Fruit fly (Drosophila melanogaster) whole organism, embryonic: ENCODE data around the gene CG11095.

ENCODE experiments used
- B-H1 ChIP-seq: fragments of 200-800 bp; sonication (Bioruptor generic); IDR thresholded peaks from 3 replicates; pipeline ENCODE4 v1.3.6; 2022; ENCODE audit warnings: missing biosample characterization, missing genetic modification characterization
- BEAF-32 ChIP-seq: fragments of 200-800 bp; sonication (Bioruptor generic); optimal IDR thresholded peaks from 3 replicates; lab custom pipeline; 2017; ENCODE audit warnings: missing biosample characterization, missing genetic modification characterization, mild to moderate bottlenecking, moderate library complexity, missing genetic modification reagents
- CG10543 ChIP-seq: fragments of 200-800 bp; sonication (Bioruptor generic); optimal IDR thresholded peaks from 3 replicates; lab custom pipeline; 2017; ENCODE audit warnings: missing biosample characterization, mild to moderate bottlenecking, missing genetic modification characterization, moderate library complexity
- CG10959 ChIP-seq: fragments of 200-800 bp; sonication (Bioruptor generic); IDR thresholded peaks from 2 replicates; pipeline ENCODE4 v1.3.6; 2022; ENCODE audit warnings: missing biosample characterization, missing genetic modification characterization
- CG11085 ChIP-seq: fragments of 200-800 bp; sonication (Bioruptor generic); IDR thresholded peaks from 2 replicates; pipeline ENCODE4 v1.3.6; 2022; ENCODE audit warnings: missing biosample characterization, missing genetic modification characterization
- CG11504 ChIP-seq: fragments of 200-800 bp; sonication (Bioruptor generic); optimal IDR thresholded peaks from 3 replicates; lab custom pipeline; 2019; ENCODE audit warnings: missing biosample characterization, mild to moderate bottlenecking, missing genetic modification characterization, moderate library complexity
- CG1233 ChIP-seq: fragments of 200-800 bp; sonication (Bioruptor generic); optimal IDR thresholded peaks from 4 replicates; lab custom pipeline; 2018; ENCODE audit warnings: missing biosample characterization, mild to moderate bottlenecking, missing genetic modification characterization
- CG14441 ChIP-seq: fragments of 200-800 bp; sonication (Bioruptor generic); IDR thresholded peaks from 2 replicates; pipeline ENCODE4 v1.3.6; 2022; ENCODE audit warnings: missing biosample characterization, missing genetic modification characterization
- CG17912 ChIP-seq: fragments of 200-800 bp; sonication (Bioruptor generic); optimal IDR thresholded peaks from 2 replicates; lab custom pipeline; 2018; ENCODE audit warnings: missing biosample characterization, mild to moderate bottlenecking, missing genetic modification characterization
- CG18476 ChIP-seq: fragments of 200-800 bp; sonication (Bioruptor generic); optimal IDR thresholded peaks from 2 replicates; lab custom pipeline; 2016; ENCODE audit warnings: missing biosample characterization, mild to moderate bottlenecking, missing genetic modification characterization
- CG2116 ChIP-seq: fragments of 200-800 bp; sonication (Bioruptor generic); optimal IDR thresholded peaks from 3 replicates; lab custom pipeline; 2018; ENCODE audit warnings: missing biosample characterization, mild to moderate bottlenecking, missing genetic modification characterization
- CG30020 ChIP-seq: fragments of 200-800 bp; optimal IDR thresholded peaks from 2 replicates; lab custom pipeline; 2019; ENCODE audit warnings: missing biosample characterization, mild to moderate bottlenecking, missing genetic modification characterization, moderate library complexity
- CG32767 ChIP-seq: fragments of 200-800 bp; sonication (Bioruptor generic); IDR thresholded peaks from 2 replicates; pipeline ENCODE4 v1.3.6; 2022; ENCODE audit warnings: missing biosample characterization, missing genetic modification characterization
- CG4820 ChIP-seq: fragments of 200-800 bp; sonication (Bioruptor generic); optimal IDR thresholded peaks from 3 replicates; lab custom pipeline; 2016; ENCODE audit warnings: missing biosample characterization, missing genetic modification characterization
- CG4854 ChIP-seq: fragments of 200-800 bp; sonication (Bioruptor generic); optimal IDR thresholded peaks from 2 replicates; lab custom pipeline; 2016; ENCODE audit warnings: missing biosample characterization, missing genetic modification characterization, inconsistent platforms
- CG8089 ChIP-seq: fragments of 200-800 bp; sonication (Bioruptor generic); optimal IDR thresholded peaks from 3 replicates; lab custom pipeline; 2016; ENCODE audit warnings: missing biosample characterization, missing genetic modification characterization
- CG8359 ChIP-seq: fragments of 200-800 bp; sonication (Bioruptor generic); optimal IDR thresholded peaks from 2 replicates; lab custom pipeline; 2017; ENCODE audit warnings: missing biosample characterization, mild to moderate bottlenecking, missing genetic modification characterization, borderline replicate concordance
- CG9727 ChIP-seq: fragments of 200-800 bp; sonication (Bioruptor generic); optimal IDR thresholded peaks from 3 replicates; lab custom pipeline; 2017; ENCODE audit warnings: missing biosample characterization, mild to moderate bottlenecking, missing genetic modification characterization
- CG9876 ChIP-seq: fragments of 200-800 bp; sonication (Bioruptor generic); optimal IDR thresholded peaks from 2 replicates; lab custom pipeline; 2016; ENCODE audit warnings: missing biosample characterization, missing genetic modification characterization
- Deaf1 ChIP-seq: fragments of 200-800 bp; optimal IDR thresholded peaks from 3 replicates; lab custom pipeline; 2019; ENCODE audit warnings: missing biosample characterization, mild to moderate bottlenecking, missing genetic modification characterization, moderate library complexity
- Dfd ChIP-seq, 2 experiments: fragments of >200 bp; optimal IDR thresholded peaks; 2 replicates each; lab custom pipeline; 2017; ENCODE audit warnings: missing biosample characterization in 2 of 2, missing genetic modification characterization in 2 of 2
- Dip2 ChIP-seq: fragments of 200-800 bp; sonication (Bioruptor generic); IDR thresholded peaks from 2 replicates; pipeline ENCODE4 v1.3.6; 2022; ENCODE audit warnings: missing biosample characterization, missing genetic modification characterization
- Hey ChIP-seq: fragments of 200-800 bp; sonication (Bioruptor generic); optimal IDR thresholded peaks from 3 replicates; lab custom pipeline; 2018; ENCODE audit warnings: missing biosample characterization, mild to moderate bottlenecking, missing genetic modification characterization
- Ravus ChIP-seq: fragments of 200-800 bp; sonication (Bioruptor generic); IDR thresholded peaks from 2 replicates; pipeline ENCODE4 v1.3.6; 2022; ENCODE audit warnings: missing biosample characterization, missing genetic modification characterization
- Sox100B ChIP-seq: fragments of 200-800 bp; sonication (Bioruptor generic); optimal IDR thresholded peaks from 3 replicates; lab custom pipeline; 2018; ENCODE audit warnings: missing biosample characterization, mild to moderate bottlenecking, missing genetic modification characterization
- Sry-β ChIP-seq: fragments of 200-800 bp; sonication (Bioruptor generic); optimal IDR thresholded peaks from 2 replicates; lab custom pipeline; 2018; ENCODE audit warnings: missing biosample characterization, mild to moderate bottlenecking, missing genetic modification characterization, moderate library complexity
- Trl ChIP-seq, 3 experiments: fragments of >200 bp in 2 of 3; fragments of 200-800 bp in 1 of 3; sonication (Bioruptor generic) in 1 of 3; optimal IDR thresholded peaks; 2 replicates in 1 of 3; 3 replicates in 2 of 3; lab custom pipeline; 2016 to 2017; ENCODE audit warnings: missing biosample characterization in 1 of 3, missing genetic modification characterization in 1 of 3
- Xbp1 ChIP-seq: fragments of 200-800 bp; sonication (Bioruptor generic); optimal IDR thresholded peaks from 3 replicates; lab custom pipeline; 2016; ENCODE audit warnings: missing biosample characterization, mild to moderate bottlenecking, missing genetic modification characterization
- Xrp1 ChIP-seq: fragments of 200-800 bp; sonication (Bioruptor generic); IDR thresholded peaks from 2 replicates; pipeline ENCODE4 v1.3.6; 2022; ENCODE audit warnings: missing biosample characterization, missing genetic modification characterization
- aop ChIP-seq: fragments of 200-800 bp; sonication (Bioruptor generic); IDR thresholded peaks from 2 replicates; pipeline ENCODE4 v1.3.6; 2022; ENCODE audit warnings: missing biosample characterization, missing genetic modification characterization
- ara ChIP-seq: fragments of 200-800 bp; sonication (Bioruptor generic); IDR thresholded peaks from 2 replicates; pipeline ENCODE4 v1.3.6; 2022; ENCODE audit warnings: missing biosample characterization, missing genetic modification characterization
- ash1 ChIP-seq: fragments of 200-800 bp; sonication (Bioruptor generic); optimal IDR thresholded peaks from 2 replicates; lab custom pipeline; 2018; ENCODE audit warnings: missing biosample characterization, mild to moderate bottlenecking, missing genetic modification characterization
- bbx ChIP-seq: fragments of 200-800 bp; sonication (Bioruptor generic); IDR thresholded peaks from 2 replicates; pipeline ENCODE4 v1.3.6; 2022; ENCODE audit warnings: missing biosample characterization, missing genetic modification characterization; ENCODE audit not compliant: partially characterized antibody
- btn ChIP-seq: fragments of 200-800 bp; sonication (Bioruptor generic); optimal IDR thresholded peaks from 2 replicates; lab custom pipeline; 2016; ENCODE audit warnings: missing biosample characterization, missing genetic modification characterization
- chinmo ChIP-seq: fragments of 200-800 bp; sonication (Bioruptor generic); IDR thresholded peaks from 4 replicates; pipeline ENCODE4 v1.3.6; 2022; ENCODE audit warnings: missing biosample characterization, missing genetic modification characterization; ENCODE audit not compliant: partially characterized antibody
- ci ChIP-seq: fragments of 200-800 bp; sonication (Bioruptor generic); IDR thresholded peaks from 3 replicates; pipeline ENCODE4 v1.3.6; 2022; ENCODE audit warnings: missing biosample characterization, missing genetic modification characterization
- dysf ChIP-seq: fragments of 200-800 bp; sonication (Bioruptor generic); IDR thresholded peaks from 3 replicates; pipeline ENCODE4 v1.3.6; 2022; ENCODE audit warnings: missing biosample characterization, missing genetic modification characterization
- eve ChIP-seq, 2 experiments: fragments of >200 bp; optimal IDR thresholded peaks; 2 replicates each; lab custom pipeline; 2017; ENCODE audit warnings: missing biosample characterization in 2 of 2, missing genetic modification characterization in 2 of 2
- fd102C ChIP-seq: fragments of 200-800 bp; sonication (Bioruptor generic); optimal IDR thresholded peaks from 2 replicates; lab custom pipeline; 2018; ENCODE audit warnings: missing biosample characterization, mild to moderate bottlenecking, missing genetic modification characterization, moderate library complexity
- fd3F ChIP-seq: fragments of 200-800 bp; sonication (Bioruptor generic); optimal IDR thresholded peaks from 2 replicates; lab custom pipeline; 2018; ENCODE audit warnings: missing biosample characterization, mild to moderate bottlenecking, missing genetic modification characterization, moderate library complexity
- fd64A ChIP-seq: fragments of 200-800 bp; sonication (Bioruptor generic); optimal IDR thresholded peaks from 3 replicates; lab custom pipeline; 2018; ENCODE audit warnings: missing biosample characterization, mild to moderate bottlenecking, missing genetic modification characterization
- grau ChIP-seq: fragments of 200-800 bp; optimal IDR thresholded peaks from 3 replicates; lab custom pipeline; 2019; ENCODE audit warnings: missing biosample characterization, mild to moderate bottlenecking, missing genetic modification characterization, moderate library complexity
- kah ChIP-seq: fragments of 200-800 bp; sonication (Bioruptor generic); optimal IDR thresholded peaks from 2 replicates; lab custom pipeline; 2018; ENCODE audit warnings: missing biosample characterization, mild to moderate bottlenecking, missing genetic modification characterization
- lab ChIP-seq: fragments of 200-800 bp; sonication (Bioruptor generic); optimal IDR thresholded peaks from 3 replicates; lab custom pipeline; 2017; ENCODE audit warnings: missing biosample characterization, missing genetic modification characterization, mild to moderate bottlenecking, moderate library complexity, missing genetic modification reagents
- lbe ChIP-seq: fragments of 200-800 bp; sonication (Bioruptor generic); optimal IDR thresholded peaks from 2 replicates; lab custom pipeline; 2016; ENCODE audit warnings: missing biosample characterization, mild to moderate bottlenecking, missing genetic modification characterization
- repo ChIP-seq: fragments of 200-800 bp; sonication (Bioruptor generic); optimal IDR thresholded peaks from 2 replicates; lab custom pipeline; 2016; ENCODE audit warnings: missing biosample characterization, missing genetic modification characterization
- so ChIP-seq: fragments of 200-800 bp; sonication (Bioruptor generic); IDR thresholded peaks from 3 replicates; pipeline ENCODE4 v1.3.6; 2022; ENCODE audit warnings: missing biosample characterization, missing genetic modification characterization
- vnd ChIP-seq: fragments of 200-800 bp; sonication (Bioruptor generic); IDR thresholded peaks from 3 replicates; pipeline ENCODE4 v1.3.6; 2022; ENCODE audit warnings: missing biosample characterization, missing genetic modification characterization; ENCODE audit not compliant: partially characterized antibody
- vvl ChIP-seq: fragments of 200-800 bp; sonication (Bioruptor generic); IDR thresholded peaks from 2 replicates; pipeline ENCODE4 v1.3.6; 2022; ENCODE audit warnings: missing biosample characterization, missing genetic modification characterization
- wor ChIP-seq: fragments of 200-800 bp; sonication (Bioruptor generic); IDR thresholded peaks from 2 replicates; pipeline ENCODE4 v1.3.6; 2022; ENCODE audit warnings: missing biosample characterization, missing genetic modification characterization

Gene CG11095

DNA sequence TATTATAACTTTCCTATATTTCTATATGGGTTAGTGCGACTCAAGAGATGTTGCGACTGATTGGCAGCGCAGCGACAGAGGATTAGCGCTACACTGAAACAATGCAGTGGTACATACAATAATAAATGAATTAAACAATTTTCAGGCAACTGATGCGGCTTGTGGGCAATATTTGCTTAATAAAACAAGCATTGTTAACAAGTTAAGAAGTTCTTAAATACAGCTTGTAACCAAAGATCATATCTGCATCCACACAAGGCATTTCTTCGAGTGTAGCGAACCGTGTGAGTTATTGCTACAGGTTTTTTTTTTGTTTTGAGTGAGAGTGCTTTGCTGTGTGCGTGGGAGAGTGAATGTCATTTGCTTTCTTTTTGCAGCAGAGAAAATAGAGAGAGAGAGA is 27.4 kb downstream of the CG11095 start (continued):
- TF ChIP-seq fd102C (GFP tag; lab: Kevin White, UChicago) (no peak), bbx (GFP tag; lab: Robert Waterston, UW) (no peak), wor (GFP tag; lab: Robert Waterston, UW) (peak; percentile 71), Dfd (GFP tag; optimal IDR thresholded peaks at IDR 0.05; lab: Kevin White, UChicago) (no peak), CG30020 (tag; lab: Kevin White, UChicago) (no peak), aop (GFP tag; lab: Robert Waterston, UW) (peak; percentile 24; the same call in 1 of the 2 replicates), eve (GFP tag; optimal IDR thresholded peaks at IDR 0.05; lab: Kevin White, UChicago) (no peak), CG10959 (GFP tag; lab: Robert Waterston, UW) (0 out of 2 replicates have a peak, but pooled peaks have one; percentile 15), fd64A (GFP tag; lab: Kevin White, UChicago) (peak; percentile 25), Hey (no peak), B-H1 (peak; percentile 73), CG17912 (no peak), btn (GFP tag; lab: Kevin White, UChicago) (peak; percentile 52), CG9727 (GFP tag; lab: Kevin White, UChicago) (peak; percentile 64), lab (GFP tag; lab: Kevin White, UChicago) (peak; percentile 80), ash1 (GFP tag; lab: Kevin White, UChicago) (no peak), CG9876 (peak; percentile 35), Ravus (GFP tag; lab: Robert Waterston, UW) (no peak), Sox100B (GFP tag; lab: Kevin White, UChicago) (peak; percentile 63), chinmo (GFP tag; lab: Robert Waterston, UW) (no peak), CG8359 (GFP tag; lab: Kevin White, UChicago) (peak; percentile 1), lbe (GFP tag; lab: Kevin White, UChicago) (peak; percentile 88), Sry-β (GFP tag; lab: Kevin White, UChicago) (no peak), Dip2 (GFP tag; lab: Robert Waterston, UW) (no peak), CG14441 (GFP tag; lab: Robert Waterston, UW) (peak; percentile 78), Xbp1 (GFP tag; lab: Kevin White, UChicago) (peak; percentile 77), CG4820 (peak; percentile 83), CG1233 (peak; percentile 41), grau (tag; lab: Kevin White, UChicago) (peak; percentile 57), fd3F (GFP tag; lab: Kevin White, UChicago) (peak; percentile 13), Trl (optimal IDR thresholded peaks at IDR 0.05; lab: Kevin White, UChicago) (no peak), Trl (GFP tag; optimal IDR thresholded peaks at IDR 0.05; lab: Kevin White, UChicago) (peak; percentile 48), repo (GFP tag; lab: Kevin White, UChicago) (peak; percentile 64), CG18476 (GFP tag; lab: Kevin White, UChicago) (peak; percentile 37), dysf (GFP tag; lab: Robert Waterston, UW) (peak; percentile 79), Xrp1 (GFP tag; lab: Robert Waterston, UW) (peak; percentile 73), vvl (GFP tag; lab: Robert Waterston, UW) (peak; percentile 91), CG10543 (GFP tag; lab: Kevin White, UChicago) (peak; percentile 7), CG11085 (GFP tag; lab: Robert Waterston, UW) (no peak), Deaf1 (tag; lab: Kevin White, UChicago) (peak; percentile 12), so (peak; percentile 73; the same call in 1 of the 3 replicates), CG2116 (GFP tag; lab: Kevin White, UChicago) (peak; percentile 28), ara (GFP tag; lab: Robert Waterston, UW) (peak; percentile 72; the same call in 1 of the 2 replicates), BEAF-32 (GFP tag; lab: Kevin White, UChicago) (no peak), vnd (GFP tag; lab: Robert Waterston, UW) (no peak), kah (GFP tag; lab: Kevin White, UChicago) (peak; percentile 38), CG4854 (GFP tag; lab: Kevin White, UChicago) (peak; percentile 65), CG32767 (GFP tag; lab: Robert Waterston, UW) (peak; percentile 41; the same call in 1 of the 2 replicates), CG11504 (peak; percentile 85), ci (peak; percentile 88), CG8089 (GFP tag; lab: Kevin White, UChicago) (peak; percentile 63)
